Worm (Caenorhabditis elegans) whole organism, late embryonic: ENCODE measurements around the gene T21H3.1.
A peak's percentile ranks its signal among the peaks of the same experiment; 100 is the strongest.

Experiments used
- K02D7.2 ChIP-seq: sonication (generic microtip); optimal IDR thresholded peaks from 2 replicates; lab custom pipeline; 2017; ENCODE audit warnings: mild to moderate bottlenecking, missing genetic modification characterization, missing compliant biosample characterization
- K09A11.1 ChIP-seq: sonication (generic microtip); optimal IDR thresholded peaks from 2 replicates; lab custom pipeline; 2017; ENCODE audit warnings: antibody characterized with exemption, mild to moderate bottlenecking, missing genetic modification characterization, missing compliant biosample characterization; ENCODE audit not compliant: insufficient read depth
- T23F11.4 ChIP-seq: fragments of 200-800 bp; sonication (Bioruptor generic); optimal IDR thresholded peaks from 2 replicates; lab custom pipeline; 2018; ENCODE audit warnings: mild to moderate bottlenecking, missing genetic modification characterization, missing compliant biosample characterization
- ama-1 ChIP-seq: fragments of 150-350 bp; optimal IDR thresholded peaks from 2 replicates; lab custom pipeline; 2014
- ceh-14 ChIP-seq: sonication (generic microtip); optimal IDR thresholded peaks from 2 replicates; lab custom pipeline; 2016; ENCODE audit warnings: missing genotype, missing genetic modification characterization, missing compliant biosample characterization
- ceh-19 ChIP-seq: fragments of 200-800 bp; sonication (Bioruptor generic); optimal IDR thresholded peaks from 2 replicates; lab custom pipeline; 2018; ENCODE audit warnings: mild to moderate bottlenecking, missing genetic modification characterization, missing compliant biosample characterization
- ceh-2 ChIP-seq: sonication (generic microtip); optimal IDR thresholded peaks from 2 replicates; lab custom pipeline; 2016; ENCODE audit warnings: missing genotype, missing genetic modification characterization, missing compliant biosample characterization
- ceh-22 ChIP-seq: sonication (generic microtip); optimal IDR thresholded peaks from 2 replicates; lab custom pipeline; 2017; ENCODE audit warnings: missing biosample characterization, missing genetic modification characterization
- ceh-31 ChIP-seq: sonication (generic microtip); optimal IDR thresholded peaks from 2 replicates; lab custom pipeline; 2016; ENCODE audit warnings: missing genetic modification characterization, missing compliant biosample characterization
- ceh-34 ChIP-seq: sonication (generic microtip); optimal IDR thresholded peaks from 2 replicates; lab custom pipeline; 2016; ENCODE audit warnings: mild to moderate bottlenecking, missing genetic modification characterization, missing compliant biosample characterization
- ceh-45 ChIP-seq: fragments of 200-800 bp; sonication (Bioruptor generic); IDR thresholded peaks from 2 replicates; pipeline ENCODE4 v1.3.6; 2022; ENCODE audit warnings: missing genetic modification reagents, missing genetic modification characterization, missing compliant biosample characterization
- dve-1 ChIP-seq: sonication (generic microtip); optimal IDR thresholded peaks from 2 replicates; lab custom pipeline; 2017; ENCODE audit warnings: antibody characterized with exemption, mild to moderate bottlenecking, missing genetic modification characterization, missing compliant biosample characterization
- elt-2 ChIP-seq: sonication (generic microtip); optimal IDR thresholded peaks from 2 replicates; lab custom pipeline; 2016; ENCODE audit warnings: missing genetic modification reagents, missing genetic modification characterization, missing compliant biosample characterization
- fkh-10 ChIP-seq: fragments of 150-350 bp; optimal IDR thresholded peaks from 2 replicates; lab custom pipeline; 2014; ENCODE audit warnings: missing biosample characterization, missing genetic modification reagents, missing genetic modification characterization
- hlh-13 ChIP-seq: fragments of 200-800 bp; sonication (Bioruptor generic); optimal IDR thresholded peaks from 2 replicates; lab custom pipeline; 2018; ENCODE audit warnings: mild to moderate bottlenecking, missing genetic modification characterization, missing compliant biosample characterization
- lin-11 ChIP-seq: fragments of 200-800 bp; sonication (Bioruptor generic); optimal IDR thresholded peaks from 2 replicates; lab custom pipeline; 2018; ENCODE audit warnings: mild to moderate bottlenecking, missing genetic modification characterization, missing compliant biosample characterization
- madf-2 ChIP-seq: sonication (generic microtip); optimal IDR thresholded peaks from 2 replicates; lab custom pipeline; 2017; ENCODE audit warnings: missing genetic modification characterization, missing compliant biosample characterization
- mec-3 ChIP-seq: sonication (generic microtip); optimal IDR thresholded peaks from 2 replicates; lab custom pipeline; 2016; ENCODE audit warnings: borderline replicate concordance, missing genetic modification characterization, missing compliant biosample characterization
- nfya-1 ChIP-seq: sonication (generic microtip); optimal IDR thresholded peaks from 2 replicates; lab custom pipeline; 2017; ENCODE audit warnings: missing genetic modification characterization, mild to moderate bottlenecking, missing compliant biosample characterization, antibody characterized with exemption, moderate library complexity
- nhr-232 ChIP-seq: sonication (generic microtip); optimal IDR thresholded peaks from 2 replicates; lab custom pipeline; 2016; ENCODE audit warnings: missing genetic modification characterization, missing compliant biosample characterization
- odd-2 ChIP-seq: sonication (generic microtip); optimal IDR thresholded peaks from 2 replicates; lab custom pipeline; 2017; ENCODE audit warnings: antibody characterized with exemption, mild to moderate bottlenecking, missing genetic modification characterization, missing compliant biosample characterization
- pat-9 ChIP-seq: fragments of 200-800 bp; sonication (Bioruptor generic); optimal IDR thresholded peaks from 2 replicates; lab custom pipeline; 2018; ENCODE audit warnings: mild to moderate bottlenecking, missing genetic modification characterization, moderate library complexity, missing compliant biosample characterization
- pax-1 ChIP-seq: fragments of 150-350 bp; optimal IDR thresholded peaks from 2 replicates; lab custom pipeline; 2014; ENCODE audit warnings: missing biosample characterization, missing genetic modification characterization
- pros-1 ChIP-seq: fragments of 150-350 bp; optimal IDR thresholded peaks from 2 replicates; lab custom pipeline; 2014; ENCODE audit warnings: missing biosample characterization, missing genetic modification reagents, missing genetic modification characterization
- ref-2 ChIP-seq: sonication (generic microtip); optimal IDR thresholded peaks from 2 replicates; lab custom pipeline; 2016; ENCODE audit warnings: missing genetic modification characterization, missing compliant biosample characterization
- rnt-1 ChIP-seq: sonication (generic microtip); optimal IDR thresholded peaks from 2 replicates; lab custom pipeline; 2016; ENCODE audit warnings: missing genetic modification characterization, missing compliant biosample characterization
- sdc-2 ChIP-seq: sonication (generic microtip); optimal IDR thresholded peaks from 2 replicates; lab custom pipeline; 2016; ENCODE audit warnings: missing genotype, missing genetic modification characterization, missing compliant biosample characterization
- sox-4 ChIP-seq: sonication (generic microtip); optimal IDR thresholded peaks from 2 replicates; lab custom pipeline; 2017; ENCODE audit warnings: mild to moderate bottlenecking, missing genetic modification characterization, inconsistent platforms, missing compliant biosample characterization
- syd-9 ChIP-seq: sonication (generic microtip); optimal IDR thresholded peaks from 2 replicates; lab custom pipeline; 2016; ENCODE audit warnings: mild to moderate bottlenecking, missing genetic modification characterization, moderate library complexity, missing compliant biosample characterization
- tbx-2 ChIP-seq: sonication (generic microtip); optimal IDR thresholded peaks from 2 replicates; lab custom pipeline; 2016; ENCODE audit warnings: missing genetic modification characterization, missing compliant biosample characterization
- unc-42 ChIP-seq: sonication (generic microtip); optimal IDR thresholded peaks from 2 replicates; lab custom pipeline; 2016; ENCODE audit warnings: missing genotype, missing genetic modification characterization, missing compliant biosample characterization
- unc-55 ChIP-seq: sonication (generic microtip); optimal IDR thresholded peaks from 2 replicates; lab custom pipeline; 2017; ENCODE audit warnings: missing biosample characterization, missing genetic modification reagents, missing genetic modification characterization
- unc-86 ChIP-seq: sonication (generic microtip); optimal IDR thresholded peaks from 2 replicates; lab custom pipeline; 2016; ENCODE audit warnings: missing genetic modification characterization, missing compliant biosample characterization
- ztf-16 ChIP-seq: sonication (generic microtip); optimal IDR thresholded peaks from 2 replicates; lab custom pipeline; 2017; ENCODE audit warnings: missing genetic modification characterization, missing compliant biosample characterization

Gene T21H3.1

DNA sequence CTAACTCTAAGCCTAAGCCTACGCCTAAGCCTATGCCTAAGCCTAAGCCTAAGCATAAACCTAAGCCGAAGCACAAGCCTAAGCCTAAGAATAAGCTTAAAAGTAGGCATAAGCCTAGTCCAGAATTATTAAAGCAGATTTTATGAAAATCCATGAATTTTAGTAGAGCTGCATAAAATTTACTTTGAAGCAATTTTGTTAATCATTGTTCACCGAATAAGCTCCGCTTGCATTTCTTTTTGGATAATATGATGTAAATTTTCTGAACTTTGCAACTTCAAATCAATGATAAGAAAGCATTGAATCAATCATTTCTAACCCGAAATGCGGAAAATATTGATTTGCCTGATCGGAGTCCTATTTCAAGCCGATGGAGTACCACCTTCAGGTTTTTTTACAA lies 42.2 kb upstream of the T21H3.1 start, which contains the start of gene cpr-8:
cpr-8 (plus strand) TSS at position 301 of the 400 bp plus-strand sequence.
- no peak for TF ChIP-seq pat-9 (tag; lab: Kevin White, UChicago)
- TF ChIP-seq elt-2: no peak
- no peak for TF ChIP-seq ceh-14
- TF ChIP-seq unc-42 (tag; lab: Kevin White, UChicago): no peak
- no peak for TF ChIP-seq pax-1 (tag; lab: Kevin White, UChicago)
- no peak for TF ChIP-seq ceh-45 (GFP tag; lab: Robert Waterston, UW)
- no peak for TF ChIP-seq unc-55 (GFP tag; lab: Kevin White, UChicago)
- no peak for TF ChIP-seq fkh-10
- TF ChIP-seq ceh-34 (tag; lab: Kevin White, UChicago): no peak
- TF ChIP-seq ztf-16 (tag; lab: Kevin White, UChicago): no peak
- no peak for TF ChIP-seq sdc-2
- no peak for TF ChIP-seq madf-2 (tag; lab: Kevin White, UChicago)
- TF ChIP-seq ceh-19 (GFP tag; lab: Kevin White, UChicago): no peak
- TF ChIP-seq syd-9 (tag; lab: Kevin White, UChicago): no peak
- no peak for TF ChIP-seq nfya-1 (tag; lab: Kevin White, UChicago)
- TF ChIP-seq K02D7.2: no peak
- no peak for TF ChIP-seq ama-1
- no peak for TF ChIP-seq ceh-22 (tag; lab: Kevin White, UChicago)
- TF ChIP-seq ref-2 (tag; lab: Kevin White, UChicago): no peak
- no peak for TF ChIP-seq K09A11.1

- TF ChIP-seq rnt-1 (tag; lab: Kevin White, UChicago) (no peak), tbx-2 (tag; lab: Kevin White, UChicago) (no peak), unc-42 (tag; lab: Kevin White, UChicago) (no peak), mec-3 (no peak), ceh-34 (tag; lab: Kevin White, UChicago) (no peak), ceh-31 (tag; lab: Kevin White, UChicago) (no peak), dve-1 (tag; lab: Kevin White, UChicago) (peak; percentile 76)
- TF ChIP-seq, all 69 proteins: peak for 1
Observed at ce11 chrV:1140806-1141205, 35.7 kb upstream of the T21H3.1 start.

ce11 chrV:1141433-1141832 lies 35.1 kb upstream of the T21H3.1 start, which contains the start of gene cutl-22:
Gene cutl-22, plus strand, starts transcription at chrV:1141733.
- TF ChIP-seq odd-2 (tag; lab: Kevin White, UChicago): no peak
- TF ChIP-seq hlh-13: no peak
- no peak for TF ChIP-seq madf-2 (tag; lab: Kevin White, UChicago)
- TF ChIP-seq K09A11.1: no peak
- no peak for TF ChIP-seq tbx-2 (tag; lab: Kevin White, UChicago)
- no peak for TF ChIP-seq nhr-232 (tag; lab: Kevin White, UChicago)
- TF ChIP-seq ceh-22 (tag; lab: Kevin White, UChicago): no peak
- TF ChIP-seq pros-1 (tag; lab: Kevin White, UChicago): no peak
- TF ChIP-seq pat-9 (tag; lab: Kevin White, UChicago): no peak
- no peak for TF ChIP-seq lin-11 (tag; lab: Kevin White, UChicago)
- TF ChIP-seq unc-55 (GFP tag; lab: Kevin White, UChicago): no peak
- TF ChIP-seq ztf-16 (tag; lab: Kevin White, UChicago): no peak
- no peak for TF ChIP-seq T23F11.4 (GFP tag; lab: Kevin White, UChicago)
- no peak for TF ChIP-seq ama-1
- no peak for TF ChIP-seq sox-4
- no peak for TF ChIP-seq ceh-2 (tag; lab: Kevin White, UChicago)

DNA sequence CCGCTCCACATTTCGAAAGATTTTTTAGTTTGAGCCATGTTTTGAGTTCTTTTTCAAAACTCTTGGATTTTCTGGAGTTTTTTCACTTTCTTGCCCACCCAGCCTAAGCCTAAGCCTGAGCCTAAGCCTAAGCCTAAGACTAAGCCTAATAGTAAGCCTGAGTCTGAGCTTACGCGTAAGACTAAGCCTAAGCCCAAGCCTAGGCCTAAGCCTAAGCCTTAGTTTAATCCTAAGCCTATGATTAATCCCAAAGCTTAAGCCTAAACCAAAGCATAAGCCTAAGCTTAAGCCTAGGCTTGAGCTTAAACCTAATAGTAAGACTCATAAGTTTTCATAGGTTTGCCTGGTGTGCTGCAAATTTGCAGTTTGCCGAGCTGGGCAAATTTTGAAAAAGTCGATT lies 34.3 kb upstream of the T21H3.1 start:
- TF ChIP-seq unc-86 (tag; lab: Kevin White, UChicago) (no peak), dve-1 (tag; lab: Kevin White, UChicago) (peak; percentile 94)
